Worm (Caenorhabditis elegans): ENCODE measurements around the gene spot-1.

The spot-1 gene

DNA sequence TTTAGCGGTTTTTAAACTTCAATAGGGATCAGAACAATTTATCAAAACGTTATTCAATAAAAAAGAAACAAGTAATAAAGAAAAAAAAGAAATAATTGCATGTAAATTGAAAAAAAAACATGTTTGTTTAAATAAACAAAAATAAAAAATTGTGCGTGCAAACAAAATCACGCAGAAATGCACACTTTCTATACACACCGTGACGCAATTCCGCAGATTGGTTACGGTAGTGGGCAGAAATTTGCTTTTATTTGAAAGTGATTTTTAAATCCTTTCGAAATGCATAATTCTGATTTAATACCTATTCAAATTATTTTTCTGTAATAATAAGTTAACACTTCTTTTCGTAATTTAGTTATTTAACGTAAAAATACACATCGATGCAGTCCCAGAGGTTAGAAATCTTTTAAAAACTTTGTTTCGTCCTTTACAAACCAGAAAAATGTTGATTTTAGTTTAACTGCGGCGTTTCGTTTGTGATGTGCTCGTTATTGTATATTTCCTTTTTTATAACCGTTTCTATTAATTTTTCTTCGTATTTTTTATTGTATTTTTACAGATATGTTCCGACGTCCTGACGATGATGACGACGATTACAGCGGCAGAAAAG, 16.1 kb upstream of the spot-1 start, which contains the start of gene cwf-19L2:
cwf-19L2 (plus strand) TSS at position 560 of the 610 bp plus-strand sequence.
- TF ChIP-seq daf-19 (GFP tag; conservative IDR thresholded peaks at IDR 0.05) (no peak), aha-1 (tag) (peak; percentile 21), T26A8.4 (GFP tag; IDR thresholded peaks at IDR 0.05) (no peak), R02D3.7 (tag; optimal IDR thresholded peaks at IDR 0.05) (no peak), lsy-2 (tag; optimal IDR thresholded peaks at IDR 0.05) (peak in 1 of 2 experiments; percentile 87), unc-130 (GFP tag; optimal IDR thresholded peaks at IDR 0.05) (peak; percentile 31), fos-1 (tag; optimal IDR thresholded peaks at IDR 0.05) (no peak), pqm-1 (tag; optimal IDR thresholded peaks at IDR 0.05) (no peak), F37D6.2 (tag; optimal IDR thresholded peaks at IDR 0.05) (no peak), hif-1 (tag; optimal IDR thresholded peaks at IDR 0.05) (no peak), mes-2 (tag; optimal IDR thresholded peaks at IDR 0.05; ENCODE audit: poor library complexity, severe bottlenecking) (peak; percentile 27)

DNA sequence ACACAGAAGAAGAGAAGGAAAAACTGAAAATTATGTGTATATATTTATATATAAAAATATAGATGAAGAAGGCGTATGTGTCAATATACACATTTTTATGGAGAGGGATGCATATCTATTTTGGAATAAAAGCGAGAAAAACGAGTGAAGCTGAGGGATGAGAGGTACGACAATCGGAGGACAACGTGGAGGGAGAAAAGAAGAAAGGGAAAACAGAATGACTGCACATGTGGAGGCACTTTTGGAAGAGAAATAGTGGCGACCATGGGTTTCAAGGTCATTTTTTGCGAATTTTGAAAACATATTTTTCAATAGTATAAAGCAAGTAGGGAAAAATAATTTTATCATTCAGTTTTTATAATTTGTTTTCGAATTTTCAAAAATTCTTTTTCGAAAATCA, 15.5 kb upstream of the spot-1 start:
- TF ChIP-seq zfp-3 (GFP tag; conservative IDR thresholded peaks at IDR 0.05) (no peak), zip-11 (GFP tag; IDR thresholded peaks at IDR 0.05) (no peak), unc-62 (GFP tag; optimal IDR thresholded peaks at IDR 0.05 in 1 of 2) (no peak), unc-62 (tag; optimal IDR thresholded peaks at IDR 0.05) (no peak), mep-1 (tag; optimal IDR thresholded peaks at IDR 0.05) (peak; percentile 31), daf-8 (GFP tag; IDR thresholded peaks at IDR 0.05) (no peak), nhr-6 (tag; optimal IDR thresholded peaks at IDR 0.05) (no peak), mdl-1 (tag; optimal IDR thresholded peaks at IDR 0.05) (peak in 1 of 2 experiments; percentile 75), mes-2 (tag; optimal IDR thresholded peaks at IDR 0.05; ENCODE audit: poor library complexity, severe bottlenecking) (peak; percentile 8), lin-15B (tag; optimal IDR thresholded peaks at IDR 0.05) (no peak), lin-39 (tag; optimal IDR thresholded peaks at IDR 0.05) (no peak), tra-1 (GFP tag; IDR thresholded peaks at IDR 0.05) (no peak), nhr-28 (tag; optimal IDR thresholded peaks at IDR 0.05) (peak; percentile 38), hlh-30 (tag; optimal IDR thresholded peaks at IDR 0.05; ENCODE audit: insufficient read depth) (peak; percentile 76), madf-9 (GFP tag; conservative IDR thresholded peaks at IDR 0.05) (no peak), mxl-3 (GFP tag; optimal IDR thresholded peaks at IDR 0.05) (peak; percentile 90), daf-12 (tag; optimal IDR thresholded peaks at IDR 0.05) (no peak), aha-1 (tag) (peak; percentile 91), R02D3.7 (tag; optimal IDR thresholded peaks at IDR 0.05) (no peak), lsy-2 (tag; optimal IDR thresholded peaks at IDR 0.05) (peak in 1 of 2 experiments; percentile 49), dmd-9 (GFP tag; IDR thresholded peaks at IDR 0.05) (no peak), zag-1 (tag; optimal IDR thresholded peaks at IDR 0.05) (no peak), pqm-1 (tag; optimal IDR thresholded peaks at IDR 0.05) (no peak), zfp-2 (tag; optimal IDR thresholded peaks at IDR 0.05) (no peak), nhr-111 (GFP tag; optimal IDR thresholded peaks at IDR 0.05) (no peak), nhr-10 (tag; optimal IDR thresholded peaks at IDR 0.05) (no peak), ama-1 (optimal IDR thresholded peaks at IDR 0.05) (no peak)

DNA sequence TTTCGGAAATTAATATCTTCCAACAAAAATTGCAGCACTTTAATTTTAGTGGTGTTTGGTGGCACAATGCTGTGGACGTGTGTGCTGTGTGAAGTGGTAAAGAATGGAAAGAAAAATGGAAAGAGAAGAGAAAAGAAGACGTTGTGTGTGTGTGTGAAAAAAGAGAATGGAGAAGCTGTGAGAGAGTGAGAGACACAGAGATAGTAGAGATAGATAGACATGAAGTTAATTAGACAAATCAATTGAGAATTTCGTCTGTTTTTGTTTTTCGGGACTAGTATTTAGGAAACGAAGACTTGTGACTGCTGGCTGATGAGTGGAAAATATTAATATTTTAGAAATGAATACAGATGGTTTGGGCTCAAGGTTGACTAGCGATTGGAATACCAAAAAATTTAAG, 14.1 kb upstream of the spot-1 start:
- TF ChIP-seq unc-62 (GFP tag; optimal IDR thresholded peaks at IDR 0.05 in 1 of 2) (peak in 1 of 2 experiments; percentile 52), unc-62 (tag; optimal IDR thresholded peaks at IDR 0.05) (no peak), lin-39 (tag; optimal IDR thresholded peaks at IDR 0.05) (no peak), daf-16 (GFP tag; optimal IDR thresholded peaks at IDR 0.05) (no peak), daf-16 (tag; optimal IDR thresholded peaks at IDR 0.05) (no peak)

DNA sequence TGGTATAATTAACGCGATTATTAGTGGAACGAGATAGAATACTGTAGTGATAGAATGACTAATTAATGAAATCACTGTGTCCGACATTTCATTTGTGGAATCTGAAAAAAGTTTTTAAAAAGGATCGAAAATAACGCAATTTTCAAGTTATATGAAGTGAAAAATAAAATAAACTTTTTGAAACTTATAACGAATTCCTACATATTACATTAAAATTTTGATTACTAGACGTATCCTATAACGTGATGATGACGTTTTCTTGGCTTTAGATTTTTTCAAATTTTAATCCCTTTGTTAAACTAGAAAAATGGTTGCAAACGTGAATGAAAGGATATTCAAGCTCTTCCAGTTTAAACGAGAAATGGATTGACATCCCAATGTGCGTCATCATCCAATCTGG, 13.4 kb upstream of the spot-1 start, which contains the start of gene algn-11:
algn-11 (minus strand) TSS at position 101 of the 400 bp plus-strand sequence.
- TF ChIP-seq ztf-7 (tag; optimal IDR thresholded peaks at IDR 0.05) (no peak), spr-1 (tag; optimal IDR thresholded peaks at IDR 0.05) (no peak), Y5F2A.4 (GFP tag; optimal IDR thresholded peaks at IDR 0.05) (no peak), nhr-102 (tag; optimal IDR thresholded peaks at IDR 0.05) (no peak), zfp-2 (tag; optimal IDR thresholded peaks at IDR 0.05) (no peak), snpc-1.2 (GFP tag; IDR thresholded peaks at IDR 0.05) (no peak), rbr-2 (tag; optimal IDR thresholded peaks at IDR 0.05) (no peak), jun-1 (tag; optimal IDR thresholded peaks at IDR 0.05) (no peak), pqm-1 (tag; optimal IDR thresholded peaks at IDR 0.05) (no peak), Y48G9A.11 (GFP tag; IDR thresholded peaks at IDR 0.05) (no peak), attf-4 (tag; optimal IDR thresholded peaks at IDR 0.05) (no peak), zip-2 (tag; optimal IDR thresholded peaks at IDR 0.05) (no peak), nhr-6 (tag; optimal IDR thresholded peaks at IDR 0.05) (no peak), ama-1 (optimal IDR thresholded peaks at IDR 0.05) (no peak), lin-13 (GFP tag; optimal IDR thresholded peaks at IDR 0.05) (no peak), nhr-48 (tag; optimal IDR thresholded peaks at IDR 0.05) (no peak), hlh-11 (tag; optimal IDR thresholded peaks at IDR 0.05) (no peak)
